Fruit fly (Drosophila melanogaster) whole organism, adult: ENCODE measurements around the gene CG8128.

ENCODE experiments used
- CG11617 ChIP-seq: fragments of 200-800 bp; sonication (Bioruptor generic); optimal IDR thresholded peaks from 2 replicates; lab custom pipeline; 2017; ENCODE audit warnings: mild to moderate bottlenecking, missing biosample characterization, missing genetic modification reagents, missing genetic modification characterization
- CG12768 ChIP-seq: fragments of 200-800 bp; sonication (Bioruptor generic); optimal IDR thresholded peaks from 2 replicates; lab custom pipeline; 2017; ENCODE audit warnings: missing biosample characterization, missing genetic modification characterization, mild to moderate bottlenecking, moderate library complexity, missing genetic modification reagents
- CG14711 ChIP-seq: fragments of 200-800 bp; sonication (Bioruptor generic); optimal IDR thresholded peaks from 2 replicates; lab custom pipeline; 2018; ENCODE audit warnings: missing biosample characterization, mild to moderate bottlenecking, missing genetic modification characterization, moderate library complexity
- CG7101 ChIP-seq: fragments of 200-800 bp; sonication (Bioruptor generic); optimal IDR thresholded peaks from 2 replicates; lab custom pipeline; 2018; ENCODE audit warnings: missing biosample characterization, mild to moderate bottlenecking, missing genetic modification characterization, moderate library complexity
- Clk ChIP-seq: fragments of 200-800 bp; sonication (Bioruptor generic); optimal IDR thresholded peaks from 2 replicates; lab custom pipeline; 2017; ENCODE audit warnings: missing biosample characterization, missing genetic modification characterization
- Crg-1 ChIP-seq: fragments of 200-800 bp; sonication (Bioruptor generic); optimal IDR thresholded peaks from 2 replicates; lab custom pipeline; 2016; ENCODE audit warnings: missing biosample characterization, missing genetic modification characterization
- Hr96 ChIP-seq: fragments of 200-800 bp; sonication (Bioruptor generic); optimal IDR thresholded peaks from 2 replicates; lab custom pipeline; 2016; ENCODE audit warnings: missing biosample characterization, missing genetic modification characterization
- Mnt ChIP-seq: fragments of 200-800 bp; sonication (Bioruptor generic); optimal IDR thresholded peaks from 2 replicates; lab custom pipeline; 2016; ENCODE audit warnings: missing biosample characterization, mild to moderate bottlenecking, missing genetic modification characterization
- cnc ChIP-seq, 2 experiments: fragments of >200 bp; optimal IDR thresholded peaks; 2 replicates each; lab custom pipeline; 2017
- kay ChIP-seq: fragments of 200-800 bp; sonication (Bioruptor generic); peaks from one replicate; lab custom pipeline; 2016; ENCODE audit warnings: missing biosample characterization, missing genetic modification characterization, borderline replicate concordance
- toe ChIP-seq: fragments of 200-800 bp; sonication (Bioruptor generic); optimal IDR thresholded peaks from 2 replicates; lab custom pipeline; 2016; ENCODE audit warnings: missing biosample characterization, missing genetic modification characterization

- no peak for TF ChIP-seq Mnt (GFP tag; lab: Kevin White, UChicago)
- TF ChIP-seq CG14711 (tag; lab: Kevin White, UChicago) = peak; percentile 33
- peak; percentile 31 for TF ChIP-seq CG7101 (tag; lab: Kevin White, UChicago)
- no peak for TF ChIP-seq Crg-1 (GFP tag; lab: Kevin White, UChicago)
- TF ChIP-seq cnc (optimal IDR thresholded peaks at IDR 0.05; lab: Kevin White, UChicago) = peak; percentile 97 to 100
- no peak for TF ChIP-seq kay (GFP tag; lab: Kevin White, UChicago)
- TF ChIP-seq Clk (GFP tag; lab: Kevin White, UChicago) = no peak
- TF ChIP-seq toe = no peak
- no peak for TF ChIP-seq Hr96
- no peak for TF ChIP-seq CG12768
- no peak for TF ChIP-seq CG11617 (GFP tag; lab: Kevin White, UChicago)
Observed at dm6 chrX:15740881-15741280, 43.6 kb downstream of the CG8128 start.
